Worm (Caenorhabditis elegans): ENCODE data around the gene Y59H11AR.4.
A peak's percentile ranks its signal among the peaks of the same experiment; 100 is the strongest.

DNA sequence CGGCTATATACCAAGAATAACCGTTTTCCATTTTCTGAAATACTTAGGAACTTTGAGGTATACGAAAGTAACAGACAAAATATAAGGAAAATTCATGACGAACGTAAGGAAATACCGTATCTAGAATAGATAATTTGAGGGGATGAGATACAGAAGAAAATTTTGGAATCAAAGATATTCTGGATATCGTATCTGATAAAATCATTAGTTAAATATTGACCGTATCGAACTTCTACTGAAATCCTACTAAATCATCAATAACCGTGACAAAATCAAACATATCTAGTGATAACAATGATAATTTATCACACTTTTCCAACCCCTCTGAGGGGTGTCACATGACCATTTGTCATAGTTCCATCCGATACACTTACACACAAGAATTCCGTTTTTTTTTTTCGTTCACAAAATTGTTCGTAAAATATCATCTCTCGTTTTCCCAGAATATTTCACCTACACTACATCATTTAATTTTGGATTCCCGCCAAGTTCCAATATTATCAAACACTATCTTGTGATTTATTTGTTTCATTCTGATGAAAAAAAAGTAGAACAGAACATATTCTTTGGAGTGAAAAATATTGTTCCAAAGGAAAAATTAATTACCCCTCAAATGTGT, at the start of gene Y59H11AR.4:
- TF ChIP-seq ceh-82 (tag; optimal IDR thresholded peaks at IDR 0.05) (no peak), ceh-20 (GFP tag; IDR thresholded peaks at IDR 0.05) (no peak), spr-3 (GFP tag; optimal IDR thresholded peaks at IDR 0.05) (no peak), F26F4.8 (GFP tag; conservative IDR thresholded peaks at IDR 0.05) (no peak), lin-15B (tag; optimal IDR thresholded peaks at IDR 0.05) (no peak), tra-1 (GFP tag; IDR thresholded peaks at IDR 0.05) (no peak), lin-39 (tag; optimal IDR thresholded peaks at IDR 0.05) (no peak), nhr-11 (tag; optimal IDR thresholded peaks at IDR 0.05) (no peak), unc-62 (GFP tag; optimal IDR thresholded peaks at IDR 0.05 in 1 of 2) (peak in 1 of 2 experiments; percentile 15), unc-62 (tag; optimal IDR thresholded peaks at IDR 0.05) (no peak)

Measured in whole organism, L4 larva.